Fruit fly (Drosophila melanogaster) whole organism, embryonic: ENCODE results near the gene Cwc25.
A peak's percentile ranks its signal among the peaks of the same experiment; 100 is the strongest.

Source experiments
- Adf1 ChIP-seq: fragments of 200-800 bp; sonication (Bioruptor generic); IDR thresholded peaks from 2 replicates; pipeline ENCODE4 v1.3.6; 2022; ENCODE audit warnings: missing biosample characterization, missing genetic modification characterization
- Antp ChIP-seq: fragments of 200-800 bp; sonication (Bioruptor generic); optimal IDR thresholded peaks from 3 replicates; lab custom pipeline; 2016; ENCODE audit warnings: missing biosample characterization, missing genetic modification characterization
- Bdp1 ChIP-seq: fragments of 200-800 bp; sonication (Bioruptor generic); optimal IDR thresholded peaks from 3 replicates; lab custom pipeline; 2016; ENCODE audit warnings: missing biosample characterization, missing genetic modification characterization
- BtbVII ChIP-seq: fragments of 200-800 bp; sonication (Bioruptor generic); optimal IDR thresholded peaks from 3 replicates; lab custom pipeline; 2017; ENCODE audit warnings: missing biosample characterization, mild to moderate bottlenecking, missing genetic modification characterization
- CG10462 ChIP-seq: fragments of 200-800 bp; sonication (Bioruptor generic); optimal IDR thresholded peaks from 2 replicates; lab custom pipeline; 2016; ENCODE audit warnings: missing biosample characterization, missing genetic modification characterization
- CG11723 ChIP-seq: fragments of 200-800 bp; sonication (Bioruptor generic); optimal IDR thresholded peaks from 2 replicates; lab custom pipeline; 2017; ENCODE audit warnings: missing biosample characterization, mild to moderate bottlenecking, missing genetic modification characterization
- CG12104 ChIP-seq: fragments of 200-800 bp; sonication (Bioruptor generic); optimal IDR thresholded peaks from 3 replicates; lab custom pipeline; 2016; ENCODE audit warnings: missing biosample characterization, missing genetic modification characterization
- CG12391 ChIP-seq: fragments of 200-800 bp; sonication (Bioruptor generic); optimal IDR thresholded peaks from 3 replicates; lab custom pipeline; 2018; ENCODE audit warnings: missing biosample characterization, mild to moderate bottlenecking, missing genetic modification characterization, moderate library complexity
- CG14441 ChIP-seq: fragments of 200-800 bp; sonication (Bioruptor generic); IDR thresholded peaks from 2 replicates; pipeline ENCODE4 v1.3.6; 2022; ENCODE audit warnings: missing biosample characterization, missing genetic modification characterization
- CG15269 ChIP-seq: fragments of 200-800 bp; sonication (Bioruptor generic); optimal IDR thresholded peaks from 2 replicates; lab custom pipeline; 2018; ENCODE audit warnings: missing biosample characterization, mild to moderate bottlenecking, missing genetic modification characterization, moderate library complexity
- CG1647 ChIP-seq: fragments of 200-800 bp; sonication (Bioruptor generic); optimal IDR thresholded peaks from 3 replicates; lab custom pipeline; 2016; ENCODE audit warnings: missing biosample characterization, missing genetic modification characterization
- CG17186 ChIP-seq: fragments of 200-800 bp; sonication (Bioruptor generic); optimal IDR thresholded peaks from 3 replicates; lab custom pipeline; 2017; ENCODE audit warnings: missing biosample characterization, missing genetic modification reagents, missing genetic modification characterization
- CG17612 ChIP-seq: fragments of 200-800 bp; sonication (Bioruptor generic); IDR thresholded peaks from 2 replicates; pipeline ENCODE4 v1.3.6; 2022; ENCODE audit warnings: missing biosample characterization, missing genetic modification characterization
- CG17912 ChIP-seq: fragments of 200-800 bp; sonication (Bioruptor generic); optimal IDR thresholded peaks from 2 replicates; lab custom pipeline; 2018; ENCODE audit warnings: missing biosample characterization, mild to moderate bottlenecking, missing genetic modification characterization
- CG2116 ChIP-seq: fragments of 200-800 bp; sonication (Bioruptor generic); optimal IDR thresholded peaks from 3 replicates; lab custom pipeline; 2018; ENCODE audit warnings: missing biosample characterization, mild to moderate bottlenecking, missing genetic modification characterization
- CG31224 ChIP-seq: fragments of 200-800 bp; sonication (Bioruptor generic); IDR thresholded peaks from 2 replicates; pipeline ENCODE4 v1.3.6; 2022; ENCODE audit warnings: missing biosample characterization, missing genetic modification characterization
- CG32772 ChIP-seq: fragments of 200-800 bp; sonication (Bioruptor generic); IDR thresholded peaks from 2 replicates; pipeline ENCODE4 v1.3.6; 2022; ENCODE audit warnings: missing biosample characterization, missing genetic modification characterization
- CG4820 ChIP-seq: fragments of 200-800 bp; sonication (Bioruptor generic); optimal IDR thresholded peaks from 3 replicates; lab custom pipeline; 2016; ENCODE audit warnings: missing biosample characterization, missing genetic modification characterization
- CG5245 ChIP-seq: fragments of 200-800 bp; sonication (Bioruptor generic); optimal IDR thresholded peaks from 3 replicates; lab custom pipeline; 2016; ENCODE audit warnings: missing biosample characterization, missing genetic modification characterization
- CG6683 ChIP-seq: fragments of 200-800 bp; sonication (Bioruptor generic); optimal IDR thresholded peaks from 2 replicates; lab custom pipeline; 2017; ENCODE audit warnings: missing biosample characterization, mild to moderate bottlenecking, missing genetic modification characterization, missing genetic modification reagents
- CG6791 ChIP-seq: fragments of 200-800 bp; sonication (Bioruptor generic); IDR thresholded peaks from 3 replicates; pipeline ENCODE4 v1.3.6; 2022; ENCODE audit warnings: missing biosample characterization, missing genetic modification characterization; ENCODE audit not compliant: partially characterized antibody
- CG7928 ChIP-seq: fragments of 200-800 bp; sonication (Bioruptor generic); optimal IDR thresholded peaks from 2 replicates; lab custom pipeline; 2017; ENCODE audit warnings: missing biosample characterization, mild to moderate bottlenecking, missing genetic modification characterization
- Dbx ChIP-seq: fragments of 200-800 bp; sonication (Bioruptor generic); IDR thresholded peaks from 3 replicates; pipeline ENCODE4 v1.3.6; 2022; ENCODE audit warnings: missing biosample characterization, missing genetic modification characterization
- Eip74EF ChIP-seq, 2 experiments: fragments of 200-800 bp in 1 of 2; fragments of >200 bp in 1 of 2; sonication (Bioruptor generic) in 1 of 2; optimal IDR thresholded peaks; 2 replicates each; lab custom pipeline; 2017 to 2019; ENCODE audit warnings: missing biosample characterization in 2 of 2, missing genetic modification characterization in 2 of 2, mild to moderate bottlenecking in 1 of 2, moderate library complexity in 1 of 2
- Hand ChIP-seq: fragments of 200-800 bp; sonication (Bioruptor generic); optimal IDR thresholded peaks from 2 replicates; lab custom pipeline; 2017; ENCODE audit warnings: mild to moderate bottlenecking, missing biosample characterization, missing genetic modification reagents, missing genetic modification characterization
- HmgD ChIP-seq: fragments of 200-800 bp; sonication (Bioruptor generic); optimal IDR thresholded peaks from 3 replicates; lab custom pipeline; 2016; ENCODE audit warnings: missing biosample characterization, missing genetic modification characterization
- Hmr ChIP-seq: fragments of 200-800 bp; sonication (Bioruptor generic); optimal IDR thresholded peaks from 3 replicates; lab custom pipeline; 2017; ENCODE audit warnings: mild to moderate bottlenecking, missing biosample characterization, missing genetic modification reagents, missing genetic modification characterization
- MBD-R2 ChIP-seq: fragments of 200-800 bp; sonication (Bioruptor generic); IDR thresholded peaks from 2 replicates; pipeline ENCODE4 v1.3.6; 2022; ENCODE audit warnings: missing biosample characterization, missing genetic modification characterization
- Mad ChIP-seq: fragments of 200-800 bp; sonication (Bioruptor generic); optimal IDR thresholded peaks from 2 replicates; lab custom pipeline; 2016; ENCODE audit warnings: missing biosample characterization, missing genetic modification characterization
- PHDP ChIP-seq: fragments of 200-800 bp; sonication (Bioruptor generic); optimal IDR thresholded peaks from 3 replicates; lab custom pipeline; 2018; ENCODE audit warnings: missing biosample characterization, mild to moderate bottlenecking, missing genetic modification characterization, moderate library complexity
- Pdp1 ChIP-seq, 2 experiments: fragments of 200-800 bp; sonication (Bioruptor generic); optimal IDR thresholded peaks; 3 replicates each; lab custom pipeline; 2016; ENCODE audit warnings: missing biosample characterization in 2 of 2, missing genetic modification characterization in 2 of 2, mild to moderate bottlenecking in 1 of 2, moderate library complexity in 1 of 2
- Six4 ChIP-seq: fragments of 200-800 bp; sonication (Bioruptor generic); optimal IDR thresholded peaks from 2 replicates; lab custom pipeline; 2016; ENCODE audit warnings: missing biosample characterization, missing genetic modification characterization
- ase ChIP-seq: fragments of 200-800 bp; sonication (Bioruptor generic); IDR thresholded peaks from 3 replicates; pipeline ENCODE4 v1.3.6; 2022; ENCODE audit warnings: missing biosample characterization, missing genetic modification characterization
- da ChIP-seq: fragments of 200-800 bp; sonication (Bioruptor generic); optimal IDR thresholded peaks from 2 replicates; lab custom pipeline; 2016; ENCODE audit warnings: missing biosample characterization, missing genetic modification characterization
- disco-r ChIP-seq: fragments of 200-800 bp; sonication (Bioruptor generic); optimal IDR thresholded peaks from 2 replicates; lab custom pipeline; 2016; ENCODE audit warnings: missing biosample characterization, missing genetic modification characterization
- dpn ChIP-seq, 2 experiments: fragments of 200-800 bp; sonication (Bioruptor generic); optimal IDR thresholded peaks; 3 replicates each; lab custom pipeline; 2016; ENCODE audit warnings: missing biosample characterization in 2 of 2, missing genetic modification characterization in 2 of 2
- gfzf ChIP-seq: fragments of 200-800 bp; sonication (Bioruptor generic); optimal IDR thresholded peaks from 2 replicates; lab custom pipeline; 2016; ENCODE audit warnings: missing biosample characterization, mild to moderate bottlenecking, missing genetic modification characterization, moderate library complexity
- grn ChIP-seq: fragments of 200-800 bp; sonication (Bioruptor generic); optimal IDR thresholded peaks from 3 replicates; lab custom pipeline; 2017; ENCODE audit warnings: missing biosample characterization, missing genetic modification characterization
- gsb ChIP-seq: fragments of 200-800 bp; sonication (Bioruptor generic); IDR thresholded peaks from 2 replicates; pipeline ENCODE4 v1.3.6; 2022; ENCODE audit warnings: missing biosample characterization, missing genetic modification characterization
- her ChIP-seq: fragments of 200-800 bp; sonication (Bioruptor generic); optimal IDR thresholded peaks from 2 replicates; lab custom pipeline; 2016; ENCODE audit warnings: missing biosample characterization, missing genetic modification characterization
- nom ChIP-seq: fragments of 200-800 bp; sonication (Bioruptor generic); optimal IDR thresholded peaks from 2 replicates; lab custom pipeline; 2017; ENCODE audit warnings: missing biosample characterization, missing genetic modification characterization, mild to moderate bottlenecking, moderate library complexity, missing genetic modification reagents
- odd ChIP-seq: fragments of 200-800 bp; sonication (Bioruptor generic); optimal IDR thresholded peaks from 2 replicates; lab custom pipeline; 2017; ENCODE audit warnings: missing biosample characterization, mild to moderate bottlenecking, missing genetic modification characterization
- phol ChIP-seq: fragments of 200-800 bp; sonication (Bioruptor generic); optimal IDR thresholded peaks from 3 replicates; lab custom pipeline; 2018; ENCODE audit warnings: missing biosample characterization, mild to moderate bottlenecking, missing genetic modification characterization, moderate library complexity
- pros ChIP-seq: fragments of 200-800 bp; sonication (Bioruptor generic); optimal IDR thresholded peaks from 3 replicates; lab custom pipeline; 2019; ENCODE audit warnings: missing biosample characterization, mild to moderate bottlenecking, missing genetic modification characterization, moderate library complexity
- scrt ChIP-seq: fragments of 200-800 bp; sonication (Bioruptor generic); optimal IDR thresholded peaks from 2 replicates; lab custom pipeline; 2018; ENCODE audit warnings: missing biosample characterization, mild to moderate bottlenecking, missing genetic modification characterization, moderate library complexity
- tna ChIP-seq: fragments of 200-800 bp; sonication (Bioruptor generic); IDR thresholded peaks from 2 replicates; pipeline ENCODE4 v1.3.6; 2022; ENCODE audit warnings: missing biosample characterization, missing genetic modification characterization; ENCODE audit not compliant: partially characterized antibody
- ttk ChIP-seq: fragments of 200-800 bp; sonication (Bioruptor generic); IDR thresholded peaks from 2 replicates; pipeline ENCODE4 v2.1.2; 2022; ENCODE audit warnings: missing biosample characterization, missing genetic modification characterization
- z ChIP-seq: fragments of 200-800 bp; sonication (Bioruptor generic); IDR thresholded peaks from 3 replicates; pipeline ENCODE4 v1.3.6; 2022; ENCODE audit warnings: missing biosample characterization, missing genetic modification characterization

Cwc25 gene

DNA sequence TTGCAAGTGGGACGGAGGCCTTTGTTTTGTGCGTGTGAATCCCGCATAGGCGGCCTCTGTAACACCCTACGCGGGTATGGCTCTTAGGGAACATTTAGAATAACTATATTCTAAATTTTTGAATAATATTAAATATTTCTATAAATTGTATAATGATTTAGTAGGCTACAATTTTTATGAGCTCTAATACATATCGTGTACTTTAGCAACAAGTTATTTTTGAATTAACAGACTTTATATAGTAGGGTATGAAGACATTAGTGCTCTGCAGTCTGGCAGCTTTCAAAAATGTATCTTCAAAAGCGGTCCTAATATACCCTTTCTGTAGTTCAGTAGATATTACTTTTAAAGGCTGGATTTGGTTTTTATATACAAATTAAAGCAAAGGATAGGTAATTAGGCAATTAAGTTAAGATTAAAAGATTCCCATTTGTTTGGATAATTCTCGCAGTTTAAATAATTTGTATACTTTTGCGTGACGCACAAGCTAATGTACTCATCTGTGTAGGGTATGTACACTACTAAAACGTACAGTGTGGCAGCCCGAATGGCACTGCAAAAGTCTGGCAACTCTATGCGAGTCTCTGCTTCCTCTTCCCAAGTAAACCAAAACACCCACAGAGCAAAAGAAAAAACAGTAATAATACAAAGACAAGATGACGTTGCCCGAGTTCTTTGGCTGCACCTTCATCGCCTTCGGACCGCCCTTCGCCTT is 20.9 kb downstream of the Cwc25 start, which contains the start of the genes Snx21 and aph-1 (continued):
- TF ChIP-seq CG10462 (GFP tag; lab: Kevin White, UChicago) (peak; percentile 78), grn (GFP tag; lab: Kevin White, UChicago) (peak; percentile 25), Mad (GFP tag; lab: Kevin White, UChicago) (peak; percentile 79), gfzf (GFP tag; lab: Kevin White, UChicago) (peak; percentile 21), ase (peak; percentile 61), CG14441 (GFP tag; lab: Robert Waterston, UW) (peak; percentile 84), Adf1 (GFP tag; lab: Robert Waterston, UW) (peak; percentile 74), nom (GFP tag; lab: Kevin White, UChicago) (peak; percentile 67), phol (tag; lab: Kevin White, UChicago) (peak; percentile 93), CG17912 (GFP tag; lab: Kevin White, UChicago) (peak; percentile 77), CG17612 (GFP tag; lab: Robert Waterston, UW) (peak; percentile 60; the same call in 1 of the 2 replicates), odd (GFP tag; lab: Kevin White, UChicago) (peak; percentile 91), CG15269 (tag; lab: Kevin White, UChicago) (peak; percentile 95), Eip74EF (GFP tag; optimal IDR thresholded peaks at IDR 0.05; lab: Kevin White, UChicago) (peak in 1 of 2 experiments; percentile 90), CG7928 (GFP tag; lab: Kevin White, UChicago) (peak; percentile 65), CG12104 (GFP tag; lab: Kevin White, UChicago) (peak; percentile 87), da (GFP tag; lab: Kevin White, UChicago) (peak; percentile 52), CG1647 (GFP tag; lab: Kevin White, UChicago) (peak; percentile 81), HmgD (GFP tag; lab: Kevin White, UChicago) (peak; percentile 81), tna (no peak), Dbx (GFP tag; lab: Robert Waterston, UW) (peak; percentile 90), gsb (GFP tag; lab: Robert Waterston, UW) (no peak; the same call in 1 of the 2 replicates), Antp (GFP tag; lab: Kevin White, UChicago) (peak; percentile 93), disco-r (GFP tag; lab: Kevin White, UChicago) (peak; percentile 75), Hand (GFP tag; lab: Kevin White, UChicago) (peak; percentile 88), Hmr (GFP tag; lab: Kevin White, UChicago) (peak; percentile 95), CG6683 (peak; percentile 84), CG12391 (tag; lab: Kevin White, UChicago) (peak; percentile 94), Pdp1 (GFP tag; optimal IDR thresholded peaks at IDR 0.05; lab: Kevin White, UChicago) (peak; percentile 78 to 91), ttk (GFP tag; lab: Robert Waterston, UW) (peak; percentile 74), z (GFP tag; lab: Robert Waterston, UW) (peak; percentile 56; the same call in 1 of the 3 replicates), dpn (GFP tag; optimal IDR thresholded peaks at IDR 0.05; lab: Kevin White, UChicago) (peak; percentile 88 to 92), CG6791 (GFP tag; lab: Robert Waterston, UW) (no peak), BtbVII (GFP tag; lab: Kevin White, UChicago) (peak; percentile 91), pros (GFP tag; lab: Kevin White, UChicago) (peak; percentile 46), her (GFP tag; lab: Kevin White, UChicago) (peak; percentile 82), CG5245 (peak; percentile 85), Six4 (peak; percentile 85), MBD-R2 (GFP tag; lab: Robert Waterston, UW) (peak; percentile 84; the same call in 1 of the 2 replicates), CG32772 (GFP tag; lab: Robert Waterston, UW) (peak; percentile 87; the same call in 1 of the 2 replicates), CG17186 (peak; percentile 54), CG31224 (GFP tag; lab: Robert Waterston, UW) (peak; percentile 80), CG2116 (GFP tag; lab: Kevin White, UChicago) (peak; percentile 70), scrt (GFP tag; lab: Kevin White, UChicago) (peak; percentile 90), CG4820 (GFP tag; lab: Kevin White, UChicago) (peak; percentile 87), CG11723 (GFP tag; lab: Kevin White, UChicago) (peak; percentile 87), PHDP (tag; lab: Kevin White, UChicago) (peak; percentile 94), Bdp1 (GFP tag; lab: Kevin White, UChicago) (peak; percentile 66)
